Fruit fly (Drosophila melanogaster): ENCODE results near the gene CG15040.

Gene CG15040

DNA sequence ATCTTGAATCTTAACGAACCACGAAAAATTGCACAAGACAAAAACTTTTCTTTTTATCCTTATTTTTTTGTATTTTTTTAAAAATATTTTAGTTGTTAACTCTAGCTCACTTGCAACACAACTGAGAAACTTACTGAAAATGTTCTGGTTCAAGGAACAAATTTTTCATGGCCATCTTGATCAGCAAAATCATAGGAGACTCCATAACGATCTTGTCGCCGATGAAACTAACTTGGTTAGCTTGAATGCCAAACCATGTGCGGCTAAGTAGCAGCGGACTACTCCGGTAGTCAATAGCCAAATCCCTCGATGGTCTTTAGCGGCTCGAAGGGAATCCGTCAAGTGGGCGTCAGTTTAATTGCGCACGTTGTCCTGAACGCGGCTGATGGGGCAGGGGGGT is at the start of gene CG15040:
TSS of gene CG15040 (minus strand) at position 101 of the 400 bp plus-strand sequence.
- no peak for TF ChIP-seq CG8478 (optimal IDR thresholded peaks at IDR 0.05)

DNA sequence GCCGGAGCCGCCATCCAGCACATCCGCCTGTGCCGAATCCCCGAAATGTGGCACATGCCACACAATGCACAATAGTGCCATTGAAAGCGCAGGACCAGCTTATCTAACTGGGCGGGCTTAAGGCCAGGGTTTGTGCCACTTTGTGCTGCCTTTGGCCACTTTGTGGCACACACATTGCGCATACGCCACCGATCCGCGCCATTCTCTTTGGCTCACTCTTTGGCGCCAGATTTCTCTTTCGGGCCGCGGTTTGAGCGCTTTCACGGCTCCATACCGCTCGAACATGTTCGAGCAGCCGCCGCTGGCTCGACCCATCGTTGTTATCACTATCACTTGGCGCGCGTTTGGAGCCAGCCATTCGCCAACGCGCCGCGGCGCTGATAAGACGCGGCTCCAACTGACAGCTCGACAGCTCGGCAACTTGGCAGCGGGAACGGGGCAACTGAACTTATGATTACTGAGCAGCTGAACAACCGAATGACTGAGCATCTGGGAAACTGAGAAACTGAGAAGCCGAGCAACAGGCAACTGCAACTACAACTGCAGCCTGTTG is 48.4 kb upstream of the CG15040 start:
- TF ChIP-seq usp (GFP tag; optimal IDR thresholded peaks at IDR 0.05) = no peak
- TF ChIP-seq pan (optimal IDR thresholded peaks at IDR 0.05) = no peak
- TF ChIP-seq psq (optimal IDR thresholded peaks at IDR 0.05) = no peak
- no peak for TF ChIP-seq CG8478 (optimal IDR thresholded peaks at IDR 0.05)
- no peak for TF ChIP-seq Dll (optimal IDR thresholded peaks at IDR 0.05)
- no peak for TF ChIP-seq EcR (GFP tag; optimal IDR thresholded peaks at IDR 0.05)

DNA sequence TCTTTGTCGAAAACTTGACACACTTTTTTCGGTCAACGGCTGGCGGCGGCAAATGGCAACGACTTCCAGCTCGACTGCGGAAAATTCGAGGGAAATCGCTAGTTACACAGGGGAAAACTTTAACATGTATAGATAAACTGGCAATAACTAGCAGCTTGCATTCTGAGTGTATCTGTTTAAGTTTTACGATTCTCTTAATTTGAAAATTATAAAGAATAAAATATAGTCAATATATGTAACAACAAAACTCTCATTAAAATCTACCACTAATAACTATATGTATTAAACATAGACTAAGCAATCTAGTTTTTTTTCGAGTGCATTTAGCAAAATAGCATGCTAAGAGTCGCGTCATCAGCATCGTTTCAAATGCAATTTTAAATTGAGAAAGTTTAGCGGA is 46.0 kb upstream of the CG15040 start:
- TF ChIP-seq Dll (optimal IDR thresholded peaks at IDR 0.05) = no peak
- no peak for TF ChIP-seq usp (GFP tag; optimal IDR thresholded peaks at IDR 0.05)
- no peak for TF ChIP-seq CG8478 (optimal IDR thresholded peaks at IDR 0.05)
- no peak for TF ChIP-seq EcR (GFP tag; optimal IDR thresholded peaks at IDR 0.05)
- no peak for TF ChIP-seq psq (optimal IDR thresholded peaks at IDR 0.05)
- TF ChIP-seq pan (optimal IDR thresholded peaks at IDR 0.05) = no peak

dm6 chrX:18662053-18662452 is 44.7 kb upstream of the CG15040 start, which contains the start of gene CG6696:
CG6696 (minus strand) TSS chrX:18662153.
- TF ChIP-seq EcR (GFP tag; optimal IDR thresholded peaks at IDR 0.05) (no peak), psq (optimal IDR thresholded peaks at IDR 0.05) (no peak), pan (optimal IDR thresholded peaks at IDR 0.05) (no peak), usp (GFP tag; optimal IDR thresholded peaks at IDR 0.05) (no peak), Dll (optimal IDR thresholded peaks at IDR 0.05) (no peak), CG8478 (optimal IDR thresholded peaks at IDR 0.05) (no peak)

dm6 chrX:18657502-18657947 is 40.1 kb upstream of the CG15040 start, which contains the start of gene fu:
fu (plus strand) TSS chrX:18657755.
- TF ChIP-seq psq (optimal IDR thresholded peaks at IDR 0.05) = no peak
- TF ChIP-seq EcR (GFP tag; optimal IDR thresholded peaks at IDR 0.05) = no peak
- TF ChIP-seq usp (GFP tag; optimal IDR thresholded peaks at IDR 0.05) = no peak
- TF ChIP-seq CG8478 (optimal IDR thresholded peaks at IDR 0.05) = no peak
- no peak for TF ChIP-seq pan (optimal IDR thresholded peaks at IDR 0.05)
- no peak for TF ChIP-seq Dll (optimal IDR thresholded peaks at IDR 0.05)

DNA sequence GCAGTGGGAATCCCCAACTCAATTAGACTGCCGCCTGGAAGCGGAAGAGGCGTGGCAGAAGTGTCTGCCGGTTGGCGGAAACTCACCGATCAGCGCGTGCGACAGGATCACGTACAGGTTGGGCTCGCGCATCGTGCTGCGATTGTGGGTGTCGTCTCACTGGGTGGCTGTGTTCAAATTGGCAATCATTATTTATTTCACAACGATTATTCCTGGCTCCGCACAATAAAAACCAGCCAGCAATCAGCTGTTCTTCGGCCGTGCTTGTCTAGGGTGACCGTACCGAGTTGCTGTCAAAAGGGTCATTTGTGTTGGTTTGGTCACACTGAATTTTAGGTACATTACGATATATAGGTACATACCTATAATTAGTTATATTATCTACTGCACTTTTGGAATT is 39.6 kb upstream of the CG15040 start, which contains the start of gene CG6659:
TSS of gene CG6659 (minus strand) at position 275 of the 400 bp plus-strand sequence.
- TF ChIP-seq EcR (GFP tag; optimal IDR thresholded peaks at IDR 0.05) (no peak), psq (optimal IDR thresholded peaks at IDR 0.05) (no peak), pan (optimal IDR thresholded peaks at IDR 0.05) (no peak), CG8478 (optimal IDR thresholded peaks at IDR 0.05) (no peak), usp (GFP tag; optimal IDR thresholded peaks at IDR 0.05) (no peak), Dll (optimal IDR thresholded peaks at IDR 0.05) (no peak)

- TF ChIP-seq CG8478 (optimal IDR thresholded peaks at IDR 0.05) (no peak), usp (GFP tag; optimal IDR thresholded peaks at IDR 0.05) (no peak), psq (optimal IDR thresholded peaks at IDR 0.05) (no peak), pan (optimal IDR thresholded peaks at IDR 0.05) (no peak), EcR (GFP tag; optimal IDR thresholded peaks at IDR 0.05) (no peak), Dll (optimal IDR thresholded peaks at IDR 0.05) (no peak)
These were observed 35.5 kb upstream of the CG15040 start, which contains the start of gene Ing3 for dm6 chrX:18652879-18653278. Ing3 (minus strand) TSS chrX:18653091.

- TF ChIP-seq psq (optimal IDR thresholded peaks at IDR 0.05) (no peak), Dll (optimal IDR thresholded peaks at IDR 0.05) (no peak), EcR (GFP tag; optimal IDR thresholded peaks at IDR 0.05) (no peak), pan (optimal IDR thresholded peaks at IDR 0.05) (no peak), CG8478 (optimal IDR thresholded peaks at IDR 0.05) (no peak), usp (GFP tag; optimal IDR thresholded peaks at IDR 0.05) (no peak)
These were observed 32.9 kb upstream of the CG15040 start, which contains the start of gene Hou for dm6 chrX:18650252-18650651. Hou (minus strand) TSS chrX:18650444.

- TF ChIP-seq EcR (GFP tag; optimal IDR thresholded peaks at IDR 0.05) (no peak), CG8478 (optimal IDR thresholded peaks at IDR 0.05) (no peak), psq (optimal IDR thresholded peaks at IDR 0.05) (no peak), pan (optimal IDR thresholded peaks at IDR 0.05) (no peak), usp (GFP tag; optimal IDR thresholded peaks at IDR 0.05) (no peak), Dll (optimal IDR thresholded peaks at IDR 0.05) (no peak)
These were observed 30.6 kb upstream of the CG15040 start, which contains the start of gene Nup35 for dm6 chrX:18647961-18648360. Nup35 (plus strand) TSS chrX:18648182.

DNA sequence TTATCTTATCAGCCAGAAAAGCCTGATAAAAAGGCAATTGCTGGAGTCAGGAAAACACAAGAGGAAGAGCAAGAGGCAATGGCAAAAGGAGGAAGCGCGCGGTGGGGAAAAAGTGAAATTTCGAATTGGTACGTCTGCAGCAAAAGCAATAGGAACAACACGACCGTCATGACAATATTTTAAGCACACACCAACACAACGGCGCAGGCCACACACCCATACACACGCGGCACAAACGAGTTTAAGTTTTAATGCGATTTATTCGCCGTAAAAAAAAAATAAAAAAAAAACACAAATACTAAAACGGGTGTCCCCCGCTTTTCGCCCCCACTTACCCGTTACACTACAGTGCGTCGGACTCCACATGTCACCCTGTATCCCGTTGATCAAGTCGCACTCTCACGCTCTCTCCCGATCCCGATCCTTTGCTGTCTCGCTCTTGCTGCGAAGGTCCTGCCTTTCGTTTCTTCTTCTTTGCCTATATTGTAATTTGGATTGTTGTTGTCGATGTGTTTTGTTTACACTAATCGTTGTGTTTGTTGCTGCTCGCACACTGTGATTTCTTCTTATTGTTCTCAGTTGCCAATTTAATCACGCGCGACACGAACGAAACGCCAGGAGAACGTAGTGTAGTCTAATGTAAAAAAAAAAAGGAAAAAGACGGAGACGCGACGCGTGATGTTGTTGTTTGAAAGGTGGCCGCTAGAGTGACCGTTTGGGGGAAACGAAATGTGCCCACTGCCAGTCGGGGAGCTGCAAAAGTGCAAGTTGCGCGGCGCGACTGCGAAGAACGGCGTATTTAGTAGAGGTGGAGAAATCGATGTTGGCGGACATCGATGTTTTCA is 29.7 kb upstream of the CG15040 start, which contains the start of gene Rip11:
TSS of gene Rip11 (minus strand) at position 794 of the 845 bp plus-strand sequence.
- TF ChIP-seq pan (optimal IDR thresholded peaks at IDR 0.05) (no peak), Dll (optimal IDR thresholded peaks at IDR 0.05) (no peak), EcR (GFP tag; optimal IDR thresholded peaks at IDR 0.05) (no peak), usp (GFP tag; optimal IDR thresholded peaks at IDR 0.05) (no peak), psq (optimal IDR thresholded peaks at IDR 0.05) (no peak), CG8478 (optimal IDR thresholded peaks at IDR 0.05) (no peak)

dm6 chrX:18645720-18646213 is 28.4 kb upstream of the CG15040 start:
- no peak for TF ChIP-seq Dll (optimal IDR thresholded peaks at IDR 0.05)

DNA sequence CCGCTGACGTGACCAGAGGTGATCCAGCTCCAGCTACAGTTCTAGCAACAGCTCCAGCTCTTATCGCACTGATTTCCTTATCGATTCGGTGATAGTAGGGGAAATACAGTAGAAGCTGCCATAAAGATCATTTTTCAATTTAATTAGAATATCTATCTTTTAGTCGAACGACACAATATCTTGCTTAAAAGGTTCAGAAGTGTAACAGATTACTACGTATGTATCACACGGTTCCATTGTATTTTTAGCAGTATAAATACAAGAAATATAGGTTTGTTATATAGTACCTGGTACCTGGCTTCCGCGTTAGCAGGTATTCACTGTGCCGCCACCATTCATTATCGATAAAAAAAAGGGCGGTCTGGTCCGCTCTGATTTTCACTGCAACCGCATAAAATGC is 27.5 kb upstream of the CG15040 start:
- no peak for TF ChIP-seq CG8478 (optimal IDR thresholded peaks at IDR 0.05)
- TF ChIP-seq pan (optimal IDR thresholded peaks at IDR 0.05) = no peak
- no peak for TF ChIP-seq Dll (optimal IDR thresholded peaks at IDR 0.05)

Data from whole organism.